Fruit fly (Drosophila melanogaster) whole organism, embryonic: ENCODE measurements around the gene CG14515.
A peak's percentile ranks its signal among the peaks of the same experiment; 100 is the strongest.

Experiments
- Aef1 ChIP-seq: fragments of 200-800 bp; sonication (Bioruptor generic); IDR thresholded peaks from 3 replicates; pipeline ENCODE4 v1.3.6; 2022; ENCODE audit warnings: missing biosample characterization, missing genetic modification characterization
- Antp ChIP-seq: fragments of 200-800 bp; sonication (Bioruptor generic); optimal IDR thresholded peaks from 3 replicates; lab custom pipeline; 2016; ENCODE audit warnings: missing biosample characterization, missing genetic modification characterization
- B-H1 ChIP-seq: fragments of 200-800 bp; sonication (Bioruptor generic); IDR thresholded peaks from 3 replicates; pipeline ENCODE4 v1.3.6; 2022; ENCODE audit warnings: missing biosample characterization, missing genetic modification characterization
- BEAF-32 ChIP-seq: fragments of 200-800 bp; sonication (Bioruptor generic); optimal IDR thresholded peaks from 3 replicates; lab custom pipeline; 2017; ENCODE audit warnings: missing biosample characterization, missing genetic modification characterization, mild to moderate bottlenecking, moderate library complexity, missing genetic modification reagents
- CG11247 ChIP-seq: fragments of 200-800 bp; sonication (Bioruptor generic); IDR thresholded peaks from 2 replicates; pipeline ENCODE4 v1.3.6; 2022; ENCODE audit warnings: missing biosample characterization, missing genetic modification characterization
- CG12219 ChIP-seq: fragments of 200-800 bp; sonication (Bioruptor generic); optimal IDR thresholded peaks from 3 replicates; lab custom pipeline; 2018; ENCODE audit warnings: missing biosample characterization, mild to moderate bottlenecking, missing genetic modification characterization
- CG12391 ChIP-seq: fragments of 200-800 bp; sonication (Bioruptor generic); optimal IDR thresholded peaks from 3 replicates; lab custom pipeline; 2018; ENCODE audit warnings: missing biosample characterization, mild to moderate bottlenecking, missing genetic modification characterization, moderate library complexity
- CG12744 ChIP-seq: fragments of 200-800 bp; sonication (Bioruptor generic); optimal IDR thresholded peaks from 2 replicates; lab custom pipeline; 2016; ENCODE audit warnings: missing biosample characterization, missing genetic modification characterization
- CG12769 ChIP-seq: fragments of 200-800 bp; sonication (Bioruptor generic); optimal IDR thresholded peaks from 2 replicates; lab custom pipeline; 2019; ENCODE audit warnings: missing biosample characterization, mild to moderate bottlenecking, missing genetic modification characterization, moderate library complexity
- CG13287 ChIP-seq: fragments of 200-800 bp; sonication (Bioruptor generic); IDR thresholded peaks from 2 replicates; pipeline ENCODE4 v1.3.6; 2022; ENCODE audit warnings: missing biosample characterization, missing genetic modification characterization; ENCODE audit not compliant: partially characterized antibody
- CG14014 ChIP-seq: fragments of 200-800 bp; sonication (Bioruptor generic); IDR thresholded peaks from 2 replicates; pipeline ENCODE4 v1.3.6; 2022; ENCODE audit warnings: missing biosample characterization, missing genetic modification characterization
- CG14710 ChIP-seq: fragments of 200-800 bp; sonication (Bioruptor generic); optimal IDR thresholded peaks from 3 replicates; lab custom pipeline; 2019; ENCODE audit warnings: missing biosample characterization, mild to moderate bottlenecking, missing genetic modification characterization, moderate library complexity
- CG14860 ChIP-seq: fragments of 200-800 bp; sonication (Bioruptor generic); IDR thresholded peaks from 3 replicates; pipeline ENCODE4 v1.3.6; 2022; ENCODE audit warnings: missing biosample characterization, missing genetic modification characterization; ENCODE audit not compliant: partially characterized antibody
- CG17186 ChIP-seq: fragments of 200-800 bp; sonication (Bioruptor generic); optimal IDR thresholded peaks from 3 replicates; lab custom pipeline; 2017; ENCODE audit warnings: missing biosample characterization, missing genetic modification reagents, missing genetic modification characterization
- CG17328 ChIP-seq: fragments of 200-800 bp; sonication (Bioruptor generic); IDR thresholded peaks from 2 replicates; pipeline ENCODE4 v1.3.6; 2022; ENCODE audit warnings: missing biosample characterization, missing genetic modification characterization
- CG31388 ChIP-seq: fragments of 200-800 bp; sonication (Bioruptor generic); optimal IDR thresholded peaks from 2 replicates; lab custom pipeline; 2016; ENCODE audit warnings: missing biosample characterization, missing genetic modification characterization
- CG6175 ChIP-seq: fragments of 200-800 bp; sonication (Bioruptor generic); IDR thresholded peaks from 3 replicates; pipeline ENCODE4 v1.3.6; 2022; ENCODE audit warnings: missing biosample characterization, missing genetic modification characterization
- CG6272 ChIP-seq: fragments of 200-800 bp; sonication (Bioruptor generic); IDR thresholded peaks from 2 replicates; pipeline ENCODE4 v1.3.6; 2022; ENCODE audit warnings: missing biosample characterization, missing genetic modification characterization
- CG6813 ChIP-seq: fragments of 200-800 bp; sonication (Bioruptor generic); optimal IDR thresholded peaks from 2 replicates; lab custom pipeline; 2017; ENCODE audit warnings: missing biosample characterization, missing genetic modification characterization, mild to moderate bottlenecking, moderate library complexity, missing genetic modification reagents
- CG9932 ChIP-seq: fragments of 200-800 bp; sonication (Bioruptor generic); IDR thresholded peaks from 2 replicates; pipeline ENCODE4 v1.3.6; 2022; ENCODE audit warnings: missing biosample characterization, missing genetic modification characterization
- Chrac-16 ChIP-seq: fragments of 200-800 bp; sonication (Bioruptor generic); optimal IDR thresholded peaks from 3 replicates; lab custom pipeline; 2016; ENCODE audit warnings: missing biosample characterization, missing genetic modification characterization
- CrebB ChIP-seq: fragments of 200-800 bp; sonication (Bioruptor generic); optimal IDR thresholded peaks from 3 replicates; lab custom pipeline; 2018; ENCODE audit warnings: missing biosample characterization, mild to moderate bottlenecking, missing genetic modification characterization
- Fer1 ChIP-seq: fragments of 200-800 bp; sonication (Bioruptor generic); optimal IDR thresholded peaks from 2 replicates; lab custom pipeline; 2017; ENCODE audit warnings: missing biosample characterization, mild to moderate bottlenecking, missing genetic modification characterization
- Hand ChIP-seq: fragments of 200-800 bp; sonication (Bioruptor generic); optimal IDR thresholded peaks from 2 replicates; lab custom pipeline; 2017; ENCODE audit warnings: mild to moderate bottlenecking, missing biosample characterization, missing genetic modification reagents, missing genetic modification characterization
- Med ChIP-seq: fragments of 200-800 bp; sonication (Bioruptor generic); peaks from one replicate; lab custom pipeline; 2016; ENCODE audit warnings: missing biosample characterization, missing genetic modification characterization, mild to moderate bottlenecking, inconsistent platforms, moderate library complexity
- Mes4 ChIP-seq: fragments of 200-800 bp; sonication (Bioruptor generic); optimal IDR thresholded peaks from 2 replicates; lab custom pipeline; 2016; ENCODE audit warnings: missing biosample characterization, missing genetic modification characterization
- Mrtf ChIP-seq: fragments of 200-800 bp; sonication (Bioruptor generic); IDR thresholded peaks from 3 replicates; pipeline ENCODE4 v1.3.6; 2022; ENCODE audit warnings: missing biosample characterization, missing genetic modification characterization
- Nf-YB ChIP-seq: fragments of 200-800 bp; sonication (Bioruptor generic); optimal IDR thresholded peaks from 3 replicates; lab custom pipeline; 2019; ENCODE audit warnings: missing biosample characterization, mild to moderate bottlenecking, missing genetic modification characterization, moderate library complexity
- Oli ChIP-seq: fragments of 200-800 bp; sonication (Bioruptor generic); optimal IDR thresholded peaks from 2 replicates; lab custom pipeline; 2018; ENCODE audit warnings: missing biosample characterization, mild to moderate bottlenecking, missing genetic modification characterization, moderate library complexity
- PHDP ChIP-seq: fragments of 200-800 bp; sonication (Bioruptor generic); optimal IDR thresholded peaks from 3 replicates; lab custom pipeline; 2018; ENCODE audit warnings: missing biosample characterization, mild to moderate bottlenecking, missing genetic modification characterization, moderate library complexity
- Sox102F ChIP-seq: fragments of 200-800 bp; sonication (Bioruptor generic); optimal IDR thresholded peaks from 2 replicates; lab custom pipeline; 2018; ENCODE audit warnings: missing biosample characterization, mild to moderate bottlenecking, missing genetic modification characterization, moderate library complexity
- Trl ChIP-seq, 3 experiments: fragments of >200 bp in 2 of 3; fragments of 200-800 bp in 1 of 3; sonication (Bioruptor generic) in 1 of 3; optimal IDR thresholded peaks; 2 replicates in 1 of 3; 3 replicates in 2 of 3; lab custom pipeline; 2016 to 2017; ENCODE audit warnings: missing biosample characterization in 1 of 3, missing genetic modification characterization in 1 of 3
- Usf ChIP-seq: fragments of 200-800 bp; sonication (Bioruptor generic); optimal IDR thresholded peaks from 2 replicates; lab custom pipeline; 2017; ENCODE audit warnings: missing genotype, missing biosample characterization, missing genetic modification characterization
- YL-1 ChIP-seq: fragments of 200-800 bp; sonication (Bioruptor generic); optimal IDR thresholded peaks from 3 replicates; lab custom pipeline; 2017; ENCODE audit warnings: missing biosample characterization, mild to moderate bottlenecking, missing genetic modification characterization
- al ChIP-seq: fragments of 200-800 bp; sonication (Bioruptor generic); IDR thresholded peaks from 2 replicates; pipeline ENCODE4 v1.3.6; 2022; ENCODE audit warnings: missing biosample characterization, missing genetic modification characterization
- chn ChIP-seq: fragments of 200-800 bp; sonication (Bioruptor generic); optimal IDR thresholded peaks from 2 replicates; lab custom pipeline; 2016; ENCODE audit warnings: missing biosample characterization, missing genetic modification characterization
- dimm ChIP-seq: fragments of 200-800 bp; sonication (Bioruptor generic); IDR thresholded peaks from 2 replicates; pipeline ENCODE4 v1.3.6; 2022; ENCODE audit warnings: missing biosample characterization, missing genetic modification characterization
- ems ChIP-seq: fragments of 200-800 bp; sonication (Bioruptor generic); optimal IDR thresholded peaks from 3 replicates; lab custom pipeline; 2016; ENCODE audit warnings: missing biosample characterization, missing genetic modification characterization
- fd102C ChIP-seq: fragments of 200-800 bp; sonication (Bioruptor generic); optimal IDR thresholded peaks from 2 replicates; lab custom pipeline; 2018; ENCODE audit warnings: missing biosample characterization, mild to moderate bottlenecking, missing genetic modification characterization, moderate library complexity
- ftz-f1 ChIP-seq: fragments of 200-800 bp; sonication (Bioruptor generic); optimal IDR thresholded peaks from 2 replicates; lab custom pipeline; 2016; ENCODE audit warnings: missing biosample characterization, missing genetic modification characterization
- gem ChIP-seq: fragments of 200-800 bp; sonication (Bioruptor generic); optimal IDR thresholded peaks from 2 replicates; lab custom pipeline; 2019; ENCODE audit warnings: missing biosample characterization, mild to moderate bottlenecking, missing genetic modification characterization, moderate library complexity
- grau ChIP-seq: fragments of 200-800 bp; optimal IDR thresholded peaks from 3 replicates; lab custom pipeline; 2019; ENCODE audit warnings: missing biosample characterization, mild to moderate bottlenecking, missing genetic modification characterization, moderate library complexity
- gro ChIP-seq: fragments of 200-800 bp; sonication (Bioruptor generic); optimal IDR thresholded peaks from 2 replicates; lab custom pipeline; 2016; ENCODE audit warnings: missing biosample characterization, missing genetic modification characterization
- ind ChIP-seq: fragments of 200-800 bp; sonication (Bioruptor generic); optimal IDR thresholded peaks from 3 replicates; lab custom pipeline; 2016; ENCODE audit warnings: missing biosample characterization, missing genetic modification characterization
- kni ChIP-seq: fragments of 200-800 bp; sonication (Bioruptor generic); optimal IDR thresholded peaks from 3 replicates; lab custom pipeline; 2017; ENCODE audit warnings: mild to moderate bottlenecking, missing biosample characterization, missing genetic modification reagents, missing genetic modification characterization
- lmd ChIP-seq: fragments of 200-800 bp; sonication (Bioruptor generic); IDR thresholded peaks from 2 replicates; pipeline ENCODE4 v1.3.6; 2022; ENCODE audit warnings: missing biosample characterization, missing genetic modification characterization
- nom ChIP-seq: fragments of 200-800 bp; sonication (Bioruptor generic); optimal IDR thresholded peaks from 2 replicates; lab custom pipeline; 2017; ENCODE audit warnings: missing biosample characterization, missing genetic modification characterization, mild to moderate bottlenecking, moderate library complexity, missing genetic modification reagents
- seq ChIP-seq: fragments of 200-800 bp; sonication (Bioruptor generic); IDR thresholded peaks from 2 replicates; pipeline ENCODE4 v1.3.6; 2022; ENCODE audit warnings: missing biosample characterization, missing genetic modification characterization
- unpg ChIP-seq: fragments of 200-800 bp; sonication (Bioruptor generic); optimal IDR thresholded peaks from 3 replicates; lab custom pipeline; 2018; ENCODE audit warnings: missing biosample characterization, mild to moderate bottlenecking, missing genetic modification characterization, moderate library complexity

The CG14515 gene

dm6 chr3R:29151621-29152092 lies 45.7 kb upstream of the CG14515 start, which contains the start of gene eIF2D (continued):
- TF ChIP-seq B-H1 (GFP tag; lab: Robert Waterston, UW) (peak; percentile 25; the same call in 1 of the 3 replicates), CG12391 (tag; lab: Kevin White, UChicago) (peak; percentile 71), Trl (optimal IDR thresholded peaks at IDR 0.05; lab: Kevin White, UChicago) (no peak), Trl (GFP tag; optimal IDR thresholded peaks at IDR 0.05; lab: Kevin White, UChicago) (peak; percentile 66), Oli (peak; percentile 49), Fer1 (GFP tag; lab: Kevin White, UChicago) (peak; percentile 68), Usf (GFP tag; lab: Kevin White, UChicago) (no peak), chn (GFP tag; lab: Kevin White, UChicago) (peak; percentile 54), gem (tag; lab: Kevin White, UChicago) (no peak), Nf-YB (GFP tag; lab: Kevin White, UChicago) (peak; percentile 19), Hand (GFP tag; lab: Kevin White, UChicago) (no peak), CG6813 (GFP tag; lab: Kevin White, UChicago) (peak; percentile 59), YL-1 (GFP tag; lab: Kevin White, UChicago) (no peak), seq (0 out of 2 replicates have a peak, but pooled peaks have one; percentile 42), kni (GFP tag; lab: Kevin White, UChicago) (peak; percentile 24), CG13287 (GFP tag; lab: Robert Waterston, UW) (peak; percentile 39; the same call in 1 of the 2 replicates), al (GFP tag; lab: Robert Waterston, UW) (peak; percentile 18; the same call in 1 of the 2 replicates), CrebB (peak; percentile 40), gro (peak; percentile 5), lmd (GFP tag; lab: Robert Waterston, UW) (peak; percentile 40; the same call in 1 of the 2 replicates), CG14860 (GFP tag; lab: Robert Waterston, UW) (no peak), dimm (GFP tag; lab: Robert Waterston, UW) (0 out of 2 replicates have a peak, but pooled peaks have one; percentile 14), CG17328 (GFP tag; lab: Robert Waterston, UW) (peak; percentile 54; the same call in 1 of the 2 replicates), PHDP (tag; lab: Kevin White, UChicago) (peak; percentile 63), CG12769 (tag; lab: Kevin White, UChicago) (peak; percentile 36), unpg (GFP tag; lab: Kevin White, UChicago) (no peak), Sox102F (GFP tag; lab: Kevin White, UChicago) (peak; percentile 45), ems (GFP tag; lab: Kevin White, UChicago) (peak; percentile 27), CG11247 (GFP tag; lab: Robert Waterston, UW) (peak; percentile 42; the same call in 1 of the 2 replicates), Antp (GFP tag; lab: Kevin White, UChicago) (peak; percentile 17), ftz-f1 (no peak), Chrac-16 (peak; percentile 50), grau (tag; lab: Kevin White, UChicago) (peak; percentile 69), CG12219 (GFP tag; lab: Kevin White, UChicago) (peak; percentile 55), CG12744 (GFP tag; lab: Kevin White, UChicago) (peak; percentile 47), Mrtf (peak; percentile 61; the same call in 1 of the 3 replicates), Aef1 (GFP tag; lab: Robert Waterston, UW) (peak; percentile 34; the same call in 1 of the 3 replicates), CG9932 (peak; percentile 62), BEAF-32 (GFP tag; lab: Kevin White, UChicago) (peak; percentile 34), ind (GFP tag; lab: Kevin White, UChicago) (peak; percentile 57), nom (GFP tag; lab: Kevin White, UChicago) (peak; percentile 20), CG6272 (GFP tag; lab: Robert Waterston, UW) (peak; percentile 45), CG17186 (GFP tag; lab: Kevin White, UChicago) (peak; percentile 12), fd102C (GFP tag; lab: Kevin White, UChicago) (no peak), CG14710 (tag; lab: Kevin White, UChicago) (peak; percentile 62), Med (GFP tag; lab: Kevin White, UChicago) (peak; percentile 87), Mes4 (GFP tag; lab: Kevin White, UChicago) (peak; percentile 17), CG6175 (no peak), CG31388 (GFP tag; lab: Kevin White, UChicago) (no peak), CG14014 (peak; percentile 53; the same call in 1 of the 2 replicates)
